Fruit fly (Drosophila melanogaster) Kc167 (cell line): ENCODE measurements around the gene S6k.

Experiments
- Myc ChIP-seq: fragments of >200 bp; optimal IDR thresholded peaks from 2 replicates; lab custom pipeline; 2017; ENCODE audit warnings: missing external identifiers
- Sin3A ChIP-seq: fragments of >200 bp; optimal IDR thresholded peaks from 2 replicates; lab custom pipeline; 2018; ENCODE audit warnings: missing external identifiers
- h ChIP-seq: fragments of >200 bp; optimal IDR thresholded peaks from 3 replicates; lab custom pipeline; 2018; ENCODE audit warnings: missing external identifiers
- psq ChIP-seq: fragments of >200 bp; optimal IDR thresholded peaks from 2 replicates; lab custom pipeline; 2017; ENCODE audit warnings: missing external identifiers
- ttk ChIP-seq: sonication (Bioruptor generic); optimal IDR thresholded peaks from 2 replicates; lab custom pipeline; 2017; ENCODE audit warnings: missing external identifiers

- TF ChIP-seq h (lab: Kevin White, UChicago) = no peak
- no peak for TF ChIP-seq Sin3A (lab: Kevin White, UChicago)
- no peak for TF ChIP-seq ttk (lab: Kevin White, UChicago)
- TF ChIP-seq Myc = no peak
- no peak for TF ChIP-seq psq (lab: Kevin White, UChicago)
These were observed 38.2 kb upstream of the S6k start for dm6 chr3L:5848929-5849328.
